Fruit fly (Drosophila melanogaster) S2 (cell line): Measurements from ENCODE around the gene TwdlG.

Experiments
- CG8478 ChIP-seq: fragments of >200 bp; optimal IDR thresholded peaks from 2 replicates; lab custom pipeline; 2018
- CTCF ChIP-seq, 2 experiments: fragments of >200 bp; optimal IDR thresholded peaks; 2 replicates each; lab custom pipeline; 2018

DNA sequence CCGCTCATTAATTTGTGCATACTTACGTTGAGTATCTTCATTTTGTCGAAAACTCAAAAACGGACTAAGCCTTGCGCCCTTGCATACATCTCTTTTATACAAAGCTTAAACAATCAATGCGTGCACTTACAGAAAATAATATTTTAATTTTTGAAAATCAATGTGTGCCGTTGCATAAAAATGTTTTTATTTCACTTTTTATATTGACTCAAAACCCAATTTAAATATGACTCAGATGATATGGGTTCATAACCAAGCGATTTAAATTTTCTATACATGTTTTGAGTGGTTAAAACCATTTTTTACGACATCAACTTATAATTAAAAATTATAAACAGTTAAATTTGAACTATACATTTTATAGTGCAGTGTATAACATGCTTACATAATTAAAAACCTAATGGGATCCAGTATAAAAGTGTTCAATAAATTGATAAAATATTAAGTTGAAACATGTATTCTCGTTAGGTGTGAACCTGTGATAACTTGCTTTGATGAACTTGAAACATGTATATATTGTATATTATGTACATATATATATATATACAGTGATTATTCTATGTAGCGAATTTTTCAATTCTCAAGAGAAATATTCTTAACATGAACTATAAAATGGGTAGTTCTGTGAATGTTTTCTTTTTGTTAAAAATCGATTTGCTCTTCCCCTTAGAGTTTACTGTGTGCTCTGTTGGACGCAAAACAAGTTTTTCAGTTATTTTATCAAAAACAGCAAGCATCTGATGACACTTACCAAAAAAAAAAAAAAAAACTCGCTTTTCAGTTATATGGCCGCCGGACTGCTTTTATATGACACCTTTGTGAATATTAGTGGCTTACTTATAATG is 7.8 kb downstream of the TwdlG start, which contains the start of gene CG34305:
- TF ChIP-seq CTCF (optimal IDR thresholded peaks at IDR 0.05; lab: Kevin White, UChicago) (no peak), CG8478 (no peak)
